Fruit fly (Drosophila melanogaster) whole organism, pupa: Measurements from ENCODE around the gene Kcmf1.
A peak's percentile ranks its signal among the peaks of the same experiment; 100 is the strongest.

Experiments used
- CG12605 ChIP-seq: fragments of 200-800 bp; sonication (Bioruptor generic); IDR thresholded peaks from 2 replicates; pipeline ENCODE4 v1.3.6; 2022; ENCODE audit warnings: missing biosample characterization, missing genetic modification characterization
- CG13204 ChIP-seq: fragments of 200-800 bp; sonication (Bioruptor generic); optimal IDR thresholded peaks from 2 replicates; lab custom pipeline; 2018; ENCODE audit warnings: missing biosample characterization, mild to moderate bottlenecking, missing genetic modification characterization, moderate library complexity
- CG14655 ChIP-seq: fragments of 200-800 bp; sonication (Bioruptor generic); optimal IDR thresholded peaks from 3 replicates; lab custom pipeline; 2017; ENCODE audit warnings: mild to moderate bottlenecking, missing biosample characterization, missing genetic modification reagents, missing genetic modification characterization
- CG15710 ChIP-seq: fragments of 200-800 bp; sonication (Bioruptor generic); optimal IDR thresholded peaks from 2 replicates; lab custom pipeline; 2018; ENCODE audit warnings: missing biosample characterization, mild to moderate bottlenecking, missing genetic modification characterization, moderate library complexity
- CG32121 ChIP-seq: fragments of 200-800 bp; sonication (Bioruptor generic); IDR thresholded peaks from 2 replicates; pipeline ENCODE4 v1.3.6; 2022; ENCODE audit warnings: missing biosample characterization, missing genetic modification characterization
- CG34367 ChIP-seq: fragments of 200-800 bp; sonication (Bioruptor generic); optimal IDR thresholded peaks from 2 replicates; lab custom pipeline; 2018; ENCODE audit warnings: missing biosample characterization, mild to moderate bottlenecking, missing genetic modification characterization
- CG8301 ChIP-seq: fragments of 200-800 bp; sonication (Bioruptor generic); optimal IDR thresholded peaks from 2 replicates; lab custom pipeline; 2018; ENCODE audit warnings: missing biosample characterization, mild to moderate bottlenecking, missing genetic modification characterization
- CG9948 ChIP-seq: fragments of 200-800 bp; sonication (Bioruptor generic); optimal IDR thresholded peaks from 2 replicates; lab custom pipeline; 2018; ENCODE audit warnings: missing biosample characterization, mild to moderate bottlenecking, missing genetic modification characterization, moderate library complexity
- EcR ChIP-seq: fragments of 200-800 bp; sonication (Bioruptor generic); optimal IDR thresholded peaks from 3 replicates; lab custom pipeline; 2019; ENCODE audit warnings: missing biosample characterization, missing genetic modification characterization, mild to moderate bottlenecking, moderate library complexity, missing genetic modification reagents
- Snoo ChIP-seq: fragments of 200-800 bp; sonication (Bioruptor generic); optimal IDR thresholded peaks from 3 replicates; lab custom pipeline; 2017; ENCODE audit warnings: missing biosample characterization, mild to moderate bottlenecking, missing genetic modification characterization, inconsistent platforms
- fd96Ca ChIP-seq: fragments of 200-800 bp; sonication (Bioruptor generic); IDR thresholded peaks from 3 replicates; pipeline ENCODE4 v1.3.6; 2022; ENCODE audit warnings: missing biosample characterization, missing genetic modification characterization

Gene Kcmf1

DNA sequence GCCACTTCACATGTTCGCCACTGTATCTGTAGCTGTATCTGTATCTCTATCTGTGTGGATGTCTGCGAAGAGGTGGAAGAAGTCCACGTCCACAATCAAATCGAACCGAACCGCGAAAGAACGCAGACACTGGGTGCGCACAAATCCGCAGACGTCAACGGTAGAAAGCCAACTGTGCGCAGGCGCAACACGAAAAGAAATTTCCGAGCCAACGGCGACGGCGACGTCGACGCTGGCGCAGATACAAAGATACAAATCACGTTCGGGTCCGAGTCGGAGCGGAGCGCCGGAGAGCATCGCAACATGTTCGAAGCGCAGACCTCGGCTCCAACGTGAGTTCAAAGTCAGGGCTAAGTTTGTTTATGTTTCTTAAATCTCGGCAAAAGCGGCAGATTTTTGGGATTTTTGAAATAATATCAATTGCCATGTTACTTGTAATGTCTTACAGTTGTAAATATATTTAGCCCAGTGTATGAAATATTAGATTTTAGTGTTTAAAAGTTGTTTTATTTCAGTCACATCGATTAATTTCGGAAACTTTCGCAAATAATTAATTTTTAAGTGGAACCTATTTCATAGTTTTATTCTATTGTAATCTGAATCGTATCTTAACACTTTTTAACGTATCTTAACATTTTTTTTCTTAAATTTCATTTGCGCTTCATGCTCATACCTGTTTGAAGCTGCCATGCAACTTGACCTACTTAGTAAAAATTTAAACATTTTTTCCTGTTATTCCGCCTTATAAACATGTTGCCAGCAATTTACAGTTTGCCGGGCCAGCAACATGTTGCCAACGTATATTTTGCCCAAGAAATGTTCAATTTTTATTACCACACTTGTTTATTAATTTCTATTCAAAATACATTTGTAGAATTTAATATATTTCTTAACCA, 51.6 kb downstream of the Kcmf1 start, which contains the start of gene ich:
Gene ich, minus strand, starts transcription at position 178 of the 896 bp plus-strand sequence.
- TF ChIP-seq EcR (GFP tag; lab: Kevin White, UChicago) (peak; percentile 4), CG9948 (tag; lab: Kevin White, UChicago) (no peak), fd96Ca (0 out of 3 replicates have a peak, but pooled peaks have one; percentile 31), CG12605 (GFP tag; lab: Robert Waterston, UW) (no peak)

dm6 chr3R:8960329-8960728, 54.4 kb downstream of the Kcmf1 start:
- TF ChIP-seq CG34367 (tag; lab: Kevin White, UChicago): no peak
- peak; percentile 53 for TF ChIP-seq CG8301 (tag; lab: Kevin White, UChicago)
- no peak for TF ChIP-seq CG13204 (GFP tag; lab: Kevin White, UChicago)
- TF ChIP-seq Snoo (tag; lab: Kevin White, UChicago): no peak
- no peak for TF ChIP-seq CG15710 (tag; lab: Kevin White, UChicago)
- TF ChIP-seq CG14655: peak; percentile 43
- peak; percentile 53; the same call in 1 of the 2 replicates for TF ChIP-seq CG32121 (GFP tag; lab: Robert Waterston, UW)
